Worm (Caenorhabditis elegans) whole organism, L4/young adult: Measurements from ENCODE around the gene F23B12.1.

Experiments
- W03F9.2 ChIP-seq: fragments of 150-350 bp; optimal IDR thresholded peaks from 2 replicates; lab custom pipeline; 2014; ENCODE audit warnings: missing biosample characterization, missing genetic modification characterization
- dao-5 ChIP-seq: sonication (generic microtip); optimal IDR thresholded peaks from 2 replicates; lab custom pipeline; 2016; ENCODE audit warnings: missing genotype, missing genetic modification characterization, moderate library complexity, missing compliant biosample characterization
- him-1 ChIP-seq: sonication (generic microtip); optimal IDR thresholded peaks from 2 replicates; lab custom pipeline; 2016; ENCODE audit warnings: missing genotype, missing genetic modification reagents, missing genetic modification characterization, missing compliant biosample characterization

- TF ChIP-seq dao-5 (tag; lab: Kevin White, UChicago) (no peak), him-1 (tag; lab: Kevin White, UChicago) (no peak), W03F9.2 (tag; lab: Kevin White, UChicago) (no peak)
Measured at ce11 chrV:14468196-14468874, 39.4 kb downstream of the F23B12.1 start, which contains the start of gene srz-97.
